Worm (Caenorhabditis elegans) whole organism, L3 larva: ENCODE results near the gene irld-63.

Source experiments
- aly-2 ChIP-seq: fragments of 150-350 bp; optimal IDR thresholded peaks from 2 replicates; lab custom pipeline; 2014; ENCODE audit warnings: missing biosample characterization, missing genetic modification characterization
- ama-1 ChIP-seq: fragments of 150-350 bp; optimal IDR thresholded peaks from 2 replicates; lab custom pipeline; 2018
- ceh-16 ChIP-seq: sonication (generic microtip); optimal IDR thresholded peaks from 2 replicates; lab custom pipeline; 2017; ENCODE audit warnings: missing biosample characterization, missing genetic modification characterization
- ceh-82 ChIP-seq: fragments of 150-350 bp; optimal IDR thresholded peaks from 2 replicates; lab custom pipeline; 2014; ENCODE audit warnings: missing biosample characterization, missing genetic modification characterization
- ceh-9 ChIP-seq: sonication (generic microtip); optimal IDR thresholded peaks from 2 replicates; lab custom pipeline; 2018; ENCODE audit warnings: missing biosample characterization, missing genetic modification characterization
- daf-12 ChIP-seq: fragments of 150-350 bp; optimal IDR thresholded peaks from 2 replicates; lab custom pipeline; 2014; ENCODE audit warnings: missing biosample characterization, missing genetic modification reagents, missing genetic modification characterization
- egl-27 ChIP-seq: sonication (generic microtip); optimal IDR thresholded peaks from 4 replicates; lab custom pipeline; 2017; ENCODE audit warnings: missing biosample characterization, missing genetic modification reagents, missing genetic modification characterization
- egl-5 ChIP-seq: fragments of 150-350 bp; optimal IDR thresholded peaks from 2 replicates; lab custom pipeline; 2017; ENCODE audit warnings: missing biosample characterization, missing genetic modification reagents, missing genetic modification characterization, inconsistent platforms
- elt-1 ChIP-seq: fragments of 150-350 bp; optimal IDR thresholded peaks from 2 replicates; lab custom pipeline; 2014; ENCODE audit warnings: missing biosample characterization, missing genetic modification characterization
- elt-2 ChIP-seq: sonication (generic microtip); optimal IDR thresholded peaks from 2 replicates; lab custom pipeline; 2016; ENCODE audit warnings: missing genetic modification reagents, mild to moderate bottlenecking, missing genetic modification characterization, missing compliant biosample characterization
- elt-3 ChIP-seq, 3 experiments: fragments of 150-350 bp in 1 of 3; sonication (generic microtip) in 2 of 3; optimal IDR thresholded peaks; 2 replicates in 2 of 3; 4 replicates in 1 of 3; lab custom pipeline; 2014 to 2017; ENCODE audit warnings: missing biosample characterization in 3 of 3, missing genetic modification characterization in 3 of 3
- fkh-10 ChIP-seq: sonication (generic microtip); optimal IDR thresholded peaks from 2 replicates; lab custom pipeline; 2017; ENCODE audit warnings: missing biosample characterization, missing genetic modification reagents, missing genetic modification characterization
- fkh-2 ChIP-seq: fragments of 150-350 bp; optimal IDR thresholded peaks from 2 replicates; lab custom pipeline; 2014; ENCODE audit warnings: missing biosample characterization, missing genetic modification reagents, missing genetic modification characterization
- hmg-11 ChIP-seq: sonication (generic microtip); optimal IDR thresholded peaks from 2 replicates; lab custom pipeline; 2016; ENCODE audit warnings: missing genetic modification characterization, missing compliant biosample characterization
- jun-1 ChIP-seq: fragments of 150-350 bp; optimal IDR thresholded peaks from 2 replicates; lab custom pipeline; 2014; ENCODE audit warnings: missing biosample characterization, missing genetic modification reagents, missing genetic modification characterization
- lin-15B ChIP-seq: fragments of 150-350 bp; optimal IDR thresholded peaks from 2 replicates; lab custom pipeline; 2014; ENCODE audit warnings: missing biosample characterization, missing genetic modification characterization
- lin-39 ChIP-seq: fragments of 150-350 bp; optimal IDR thresholded peaks from 2 replicates; lab custom pipeline; 2018; ENCODE audit warnings: missing biosample characterization, missing genetic modification reagents, missing genetic modification characterization
- lsy-12 ChIP-seq: sonication (generic microtip); optimal IDR thresholded peaks from 2 replicates; lab custom pipeline; 2016; ENCODE audit warnings: mild to moderate bottlenecking, missing genetic modification characterization, missing compliant biosample characterization
- mdl-1 ChIP-seq: fragments of 150-350 bp; optimal IDR thresholded peaks from 2 replicates; lab custom pipeline; 2014; ENCODE audit warnings: missing biosample characterization, missing genetic modification characterization
- mml-1 ChIP-seq: fragments of 150-350 bp; sonication (generic microtip); optimal IDR thresholded peaks from 3 replicates; lab custom pipeline; 2014; ENCODE audit warnings: missing biosample characterization, missing genetic modification characterization
- nfya-1 ChIP-seq: sonication (generic microtip); optimal IDR thresholded peaks from 2 replicates; lab custom pipeline; 2017; ENCODE audit warnings: missing genetic modification characterization, mild to moderate bottlenecking, missing compliant biosample characterization, antibody characterized with exemption, moderate library complexity; ENCODE audit not compliant: insufficient read depth
- nhr-11 ChIP-seq: fragments of 150-350 bp; optimal IDR thresholded peaks from 2 replicates; lab custom pipeline; 2014; ENCODE audit warnings: missing biosample characterization, missing genetic modification characterization
- nhr-12 ChIP-seq: fragments of 150-350 bp; optimal IDR thresholded peaks from 2 replicates; lab custom pipeline; 2014; ENCODE audit warnings: missing biosample characterization, missing genetic modification characterization
- nhr-23 ChIP-seq: fragments of 150-350 bp; optimal IDR thresholded peaks from 2 replicates; lab custom pipeline; 2014; ENCODE audit warnings: missing biosample characterization, missing genetic modification reagents, missing genetic modification characterization
- nhr-237 ChIP-seq: fragments of 150-350 bp; optimal IDR thresholded peaks from 2 replicates; lab custom pipeline; 2014; ENCODE audit warnings: missing biosample characterization, missing genetic modification characterization
- nhr-25 ChIP-seq: sonication (generic microtip); optimal IDR thresholded peaks from 2 replicates; lab custom pipeline; 2017; ENCODE audit warnings: missing biosample characterization, missing genetic modification characterization
- nhr-28 ChIP-seq: fragments of 150-350 bp; optimal IDR thresholded peaks from 2 replicates; lab custom pipeline; 2014; ENCODE audit warnings: missing biosample characterization, missing genetic modification characterization
- nhr-67 ChIP-seq: fragments of 150-350 bp; optimal IDR thresholded peaks from 2 replicates; lab custom pipeline; 2014; ENCODE audit warnings: missing biosample characterization, missing genetic modification characterization
- nhr-76 ChIP-seq: fragments of 150-350 bp; sonication (generic microtip); optimal IDR thresholded peaks from 5 replicates; lab custom pipeline; 2014; ENCODE audit warnings: missing biosample characterization, missing genetic modification characterization
- skn-1 ChIP-seq: fragments of 150-350 bp; optimal IDR thresholded peaks from 2 replicates; lab custom pipeline; 2014; ENCODE audit warnings: missing biosample characterization, missing genetic modification characterization
- tbx-2 ChIP-seq: sonication (generic microtip); optimal IDR thresholded peaks from 2 replicates; lab custom pipeline; 2016; ENCODE audit warnings: mild to moderate bottlenecking, missing genetic modification characterization, missing compliant biosample characterization
- unc-39 ChIP-seq: sonication (generic microtip); optimal IDR thresholded peaks from 4 replicates; lab custom pipeline; 2017; ENCODE audit warnings: missing biosample characterization, missing genetic modification characterization
- unc-62 ChIP-seq: fragments of 150-350 bp; sonication (generic microtip); optimal IDR thresholded peaks from 4 replicates; lab custom pipeline; 2014; ENCODE audit warnings: missing biosample characterization, missing genetic modification reagents, missing genetic modification characterization
- ztf-11 ChIP-seq: fragments of 150-350 bp; optimal IDR thresholded peaks from 2 replicates; lab custom pipeline; 2014; ENCODE audit warnings: missing biosample characterization, missing genetic modification characterization
- ztf-4 ChIP-seq: fragments of 150-350 bp; optimal IDR thresholded peaks from 2 replicates; lab custom pipeline; 2014; ENCODE audit warnings: missing biosample characterization, missing genetic modification characterization

irld-63 gene

ce11 chrII:2948614-2949013 is 18.1 kb downstream of the irld-63 start:
- no peak for TF ChIP-seq lsy-12 (tag; lab: Kevin White, UChicago)
- TF ChIP-seq egl-27 (tag; lab: Kevin White, UChicago), result no peak
- TF ChIP-seq fkh-10, result no peak
- no peak for TF ChIP-seq ztf-4 (tag; lab: Kevin White, UChicago)
- no peak for TF ChIP-seq nhr-12 (tag; lab: Kevin White, UChicago)
- no peak for TF ChIP-seq hmg-11
- no peak for TF ChIP-seq tbx-2 (tag; lab: Kevin White, UChicago)
- TF ChIP-seq ceh-16, result no peak
- no peak for TF ChIP-seq nhr-25 (tag; lab: Kevin White, UChicago)
- TF ChIP-seq mml-1 (tag; lab: Kevin White, UChicago), result no peak
- no peak for TF ChIP-seq jun-1 (tag; lab: Kevin White, UChicago)
- TF ChIP-seq nhr-67, result no peak
- TF ChIP-seq elt-2 (tag; lab: Kevin White, UChicago), result no peak
- TF ChIP-seq unc-62 (GFP tag; lab: Kevin White, UChicago), result no peak
- no peak for TF ChIP-seq fkh-2 (tag; lab: Kevin White, UChicago)
- TF ChIP-seq lin-39, result no peak

- TF ChIP-seq nhr-237 (no peak), elt-3 (tag; optimal IDR thresholded peaks at IDR 0.05; lab: Kevin White, UChicago) (no peak), jun-1 (tag; lab: Kevin White, UChicago) (no peak), mml-1 (tag; lab: Kevin White, UChicago) (no peak), nhr-25 (tag; lab: Kevin White, UChicago) (no peak), ceh-82 (tag; lab: Kevin White, UChicago) (no peak), aly-2 (no peak), nhr-67 (no peak), lin-15B (tag; lab: Kevin White, UChicago) (no peak), nhr-11 (tag; lab: Kevin White, UChicago) (no peak), elt-2 (tag; lab: Kevin White, UChicago) (no peak), egl-5 (tag; lab: Kevin White, UChicago) (no peak)
These were observed 22.1 kb downstream of the irld-63 start, which contains the start of gene irld-51 for ce11 chrII:2952629-2953028. Gene irld-51 (minus strand): TSS chrII:2952729.

- TF ChIP-seq nhr-67, result no peak
- TF ChIP-seq daf-12 (tag; lab: Kevin White, UChicago), result no peak
- TF ChIP-seq ceh-9 (tag; lab: Kevin White, UChicago), result no peak
- TF ChIP-seq nhr-28 (tag; lab: Kevin White, UChicago), result no peak
- no peak for TF ChIP-seq ama-1 (lab: Kevin White, UChicago)
These were observed 25.2 kb downstream of the irld-63 start, which contains the start of gene irld-48 for ce11 chrII:2955656-2956115. Gene irld-48 (plus strand): TSS chrII:2956065.

DNA sequence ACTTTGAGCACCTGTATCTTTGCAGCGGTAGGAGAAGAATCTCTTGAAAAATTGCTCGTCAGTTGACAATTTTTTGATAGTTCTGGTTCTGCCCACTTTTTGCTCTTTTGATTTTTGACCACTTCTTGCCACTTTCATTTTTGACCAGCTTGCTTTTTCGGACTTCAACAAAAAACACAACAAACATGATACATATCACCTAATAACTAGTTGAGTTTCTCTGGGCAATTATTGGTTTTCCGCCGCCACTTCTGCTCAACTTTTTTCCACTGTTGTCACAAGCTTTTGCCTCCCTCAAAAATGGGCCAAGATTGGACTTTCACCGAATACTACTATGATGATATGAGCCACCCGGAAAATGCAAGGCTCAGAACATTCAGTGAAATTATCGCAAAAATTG is 27.8 kb downstream of the irld-63 start, which contains the start of gene srw-60:
Gene srw-60 (plus strand): TSS at position 301 of the 400 bp plus-strand sequence.
- TF ChIP-seq mml-1 (tag; lab: Kevin White, UChicago) (no peak), nhr-67 (no peak), nhr-23 (tag; lab: Kevin White, UChicago) (no peak), mdl-1 (tag; lab: Kevin White, UChicago) (no peak), ztf-11 (no peak), lsy-12 (tag; lab: Kevin White, UChicago) (no peak), elt-2 (tag; lab: Kevin White, UChicago) (no peak), nhr-76 (tag; lab: Kevin White, UChicago) (no peak), tbx-2 (tag; lab: Kevin White, UChicago) (no peak), lin-15B (tag; lab: Kevin White, UChicago) (no peak), fkh-10 (no peak), egl-27 (tag; lab: Kevin White, UChicago) (no peak), unc-39 (tag; lab: Kevin White, UChicago) (no peak), elt-1 (no peak), nfya-1 (tag; lab: Kevin White, UChicago) (no peak)
- TF ChIP-seq, all 47 proteins: peak for 0

- TF ChIP-seq mdl-1 (tag; lab: Kevin White, UChicago), result peak; percentile 91
- TF ChIP-seq skn-1 (tag; lab: Kevin White, UChicago), result peak; percentile 47
- TF ChIP-seq jun-1 (tag; lab: Kevin White, UChicago), result no peak
- peak; percentile 21 for TF ChIP-seq lin-15B (tag; lab: Kevin White, UChicago)
- no peak for TF ChIP-seq egl-27 (tag; lab: Kevin White, UChicago)
- TF ChIP-seq fkh-10, result peak; percentile 77
- no peak for TF ChIP-seq ceh-82 (tag; lab: Kevin White, UChicago)
- peak; percentile 62 for TF ChIP-seq lin-39
- TF ChIP-seq hmg-11, result peak; percentile 66
These were observed 32.1 kb downstream of the irld-63 start for ce11 chrII:2962531-2963164.
